Fruit fly (Drosophila melanogaster) whole organism: Measurements from ENCODE around the gene CG11307.

Experiments used
- CG8478 ChIP-seq: fragments of >200 bp; optimal IDR thresholded peaks from 2 replicates; lab custom pipeline; 2018; ENCODE audit warnings: inconsistent platforms
- EcR ChIP-seq, 2 experiments: fragments of >200 bp; optimal IDR thresholded peaks; 2 replicates each; lab custom pipeline; 2017; ENCODE audit warnings: missing biosample characterization in 2 of 2, missing genetic modification characterization in 2 of 2, missing genetic modification reagents in 2 of 2

dm6 chr3L:21625547-21625946 lies 8.1 kb downstream of the CG11307 start, which contains the start of the genes CG7166 and Alg11:
- TF ChIP-seq EcR (GFP tag; optimal IDR thresholded peaks at IDR 0.05; lab: Kevin White, UChicago) (no peak), CG8478 (lab: Kevin White, UChicago) (no peak)
